Fruit fly (Drosophila melanogaster): Measurements from ENCODE around the gene NUCB1.

Gene NUCB1

DNA sequence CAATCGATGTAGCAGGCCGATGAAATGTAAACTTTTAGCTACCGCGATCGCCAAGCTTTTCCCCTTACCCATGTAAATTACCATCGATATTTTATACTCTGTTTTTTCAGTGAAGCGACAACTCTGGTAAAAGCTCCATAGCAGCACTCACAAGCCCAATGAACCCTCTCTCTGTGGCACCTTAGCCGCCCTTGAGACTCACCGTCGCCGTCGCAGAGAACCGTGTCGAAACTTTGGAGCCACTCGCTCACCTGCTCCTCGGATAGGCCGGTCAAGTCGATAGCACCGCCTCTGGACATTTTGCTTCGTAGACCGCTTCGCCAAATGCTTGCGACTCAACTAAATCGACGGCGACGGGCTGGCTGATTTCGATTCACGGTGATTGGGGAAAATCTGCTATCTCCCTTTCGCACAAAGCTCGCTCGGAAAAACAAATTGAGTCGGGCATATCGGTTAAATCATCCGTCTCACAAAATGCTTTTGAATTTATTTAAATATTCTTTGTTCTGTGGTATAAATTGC is 39.1 kb upstream of the NUCB1 start, which contains the start of gene CG5577 (continued):
- no peak for TF ChIP-seq CG15336 (GFP tag; IDR thresholded peaks at IDR 0.05)
- no peak for TF ChIP-seq Ets21C (GFP tag; optimal IDR thresholded peaks at IDR 0.05)
- TF ChIP-seq CG10631 (GFP tag; optimal IDR thresholded peaks at IDR 0.05): no peak
- no peak for TF ChIP-seq Lpt (GFP tag; optimal IDR thresholded peaks at IDR 0.05)
- no peak for TF ChIP-seq Hr39 (GFP tag; optimal IDR thresholded peaks at IDR 0.05)
- no peak for TF ChIP-seq Smox (GFP tag; optimal IDR thresholded peaks at IDR 0.05)
- TF ChIP-seq dsx (GFP tag; optimal IDR thresholded peaks at IDR 0.05; ENCODE audit: poor library complexity, severe bottlenecking): no peak
- no peak for TF ChIP-seq CG6276 (GFP tag; optimal IDR thresholded peaks at IDR 0.05)
- TF ChIP-seq fd59A (GFP tag; optimal IDR thresholded peaks at IDR 0.05): no peak
- peak; percentile 48 for TF ChIP-seq Sox102F (GFP tag; optimal IDR thresholded peaks at IDR 0.05)
- no peak for TF ChIP-seq CG8119 (GFP tag; IDR thresholded peaks at IDR 0.05)
- no peak for TF ChIP-seq CG11902 (GFP tag; optimal IDR thresholded peaks at IDR 0.05)
- TF ChIP-seq Ets96B (tag; optimal IDR thresholded peaks at IDR 0.05): no peak
- no peak for TF ChIP-seq CG9139 (GFP tag; optimal IDR thresholded peaks at IDR 0.05)
- peak; percentile 8 for TF ChIP-seq CG8632 (GFP tag; optimal IDR thresholded peaks at IDR 0.05)
- no peak for TF ChIP-seq spab (GFP tag; optimal IDR thresholded peaks at IDR 0.05)
- TF ChIP-seq Blimp-1 (GFP tag; optimal IDR thresholded peaks at IDR 0.05): no peak
- no peak; the same call in 1 of the 3 replicates for TF ChIP-seq CG6163 (GFP tag; IDR thresholded peaks at IDR 0.05)

dm6 chr3L:17835074-17835473 is 33.0 kb upstream of the NUCB1 start, which contains the start of gene CG32189:
TSS of gene CG32189 (minus strand) at chr3L:17835174.
- TF ChIP-seq Hr4 (GFP tag; optimal IDR thresholded peaks at IDR 0.05): no peak
- TF ChIP-seq CG34406 (GFP tag; optimal IDR thresholded peaks at IDR 0.05): no peak
- TF ChIP-seq Ets21C (GFP tag; optimal IDR thresholded peaks at IDR 0.05): no peak
- no peak for TF ChIP-seq Blimp-1 (GFP tag; optimal IDR thresholded peaks at IDR 0.05)
- no peak for TF ChIP-seq acj6 (GFP tag; optimal IDR thresholded peaks at IDR 0.05)
- no peak for TF ChIP-seq CG31627 (GFP tag; optimal IDR thresholded peaks at IDR 0.05)
- TF ChIP-seq CG6792 (GFP tag; optimal IDR thresholded peaks at IDR 0.05): no peak

- TF ChIP-seq CG11902 (GFP tag; optimal IDR thresholded peaks at IDR 0.05) (no peak), CG11294 (GFP tag; IDR thresholded peaks at IDR 0.05) (no peak), pdm3 (GFP tag; optimal IDR thresholded peaks at IDR 0.05) (no peak), Blimp-1 (GFP tag; optimal IDR thresholded peaks at IDR 0.05) (no peak), OdsH (GFP tag; optimal IDR thresholded peaks at IDR 0.05) (no peak), ss (GFP tag; optimal IDR thresholded peaks at IDR 0.05) (no peak), CG16779 (tag; optimal IDR thresholded peaks at IDR 0.05) (no peak), achi (GFP tag; optimal IDR thresholded peaks at IDR 0.05) (no peak), dac (GFP tag; optimal IDR thresholded peaks at IDR 0.05) (no peak), svp (GFP tag) (no peak), CG10631 (GFP tag; optimal IDR thresholded peaks at IDR 0.05) (no peak), Ets21C (GFP tag; optimal IDR thresholded peaks at IDR 0.05) (no peak)
Observed at dm6 chr3L:17833525-17833924, 31.4 kb upstream of the NUCB1 start, which contains the start of gene CG32188. TSS of gene CG32188 (minus strand) at chr3L:17833625.

DNA sequence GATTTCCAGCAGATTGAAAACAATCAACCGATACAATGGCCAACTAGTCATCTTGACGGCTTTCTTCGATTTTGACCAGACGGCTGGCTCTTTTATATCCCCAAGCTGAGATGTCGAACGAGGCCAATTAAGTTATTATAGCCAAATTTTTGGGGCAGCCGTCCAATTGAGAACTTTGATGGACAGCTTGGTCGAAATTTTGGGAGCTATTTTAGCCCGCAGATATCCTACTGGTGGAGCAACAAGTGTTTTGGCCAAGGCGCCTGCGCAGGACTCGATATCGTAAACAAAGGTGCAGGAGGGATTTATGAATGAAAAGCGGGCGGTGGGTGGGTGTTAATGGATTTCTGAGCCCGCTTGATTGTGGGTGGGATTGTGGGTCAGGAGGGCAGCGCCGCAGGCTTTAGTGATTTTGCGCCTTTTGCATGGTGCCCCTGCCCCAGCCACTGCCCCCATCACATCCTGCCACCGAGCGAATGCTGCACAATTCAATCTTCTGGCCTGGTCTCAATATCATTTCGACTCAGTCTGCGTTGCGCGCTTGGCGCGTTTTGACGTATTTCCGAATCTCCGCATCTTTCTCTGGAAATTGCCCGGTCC is 20.8 kb upstream of the NUCB1 start, which contains the start of the genes Ir75c and Grd:
Gene Ir75c, minus strand, starts transcription at position 51 of the 600 bp plus-strand sequence.
Gene Grd, plus strand, starts transcription at position 550 of the 600 bp plus-strand sequence.
- TF ChIP-seq Lpt (GFP tag; optimal IDR thresholded peaks at IDR 0.05) (no peak), Hr39 (GFP tag; optimal IDR thresholded peaks at IDR 0.05) (no peak), achi (GFP tag; optimal IDR thresholded peaks at IDR 0.05) (no peak), svp (GFP tag) (no peak), OdsH (GFP tag; optimal IDR thresholded peaks at IDR 0.05) (no peak)

DNA sequence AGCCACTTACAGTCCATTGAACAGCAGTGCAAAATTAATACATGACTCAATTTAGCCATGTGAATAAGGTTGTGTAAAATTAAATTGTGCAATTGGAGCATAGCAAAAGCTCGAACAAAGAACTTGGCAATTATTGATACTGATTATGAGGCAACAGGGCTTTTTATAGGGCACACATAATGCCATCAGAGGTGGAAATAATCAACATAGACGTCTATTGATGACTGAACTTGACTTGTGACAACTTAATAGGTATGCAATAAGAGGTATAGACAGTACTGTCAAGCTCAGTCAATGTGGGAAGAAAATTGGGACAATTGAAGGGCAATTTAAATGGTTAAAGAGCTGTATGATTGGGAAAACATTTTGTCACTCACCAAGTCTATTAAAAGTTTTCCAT is 18.0 kb upstream of the NUCB1 start, which contains the start of gene Ir75b:
Gene Ir75b, minus strand, starts transcription at position 101 of the 400 bp plus-strand sequence.
- TF ChIP-seq achi (GFP tag; optimal IDR thresholded peaks at IDR 0.05): no peak
- no peak for TF ChIP-seq CG10631 (GFP tag; optimal IDR thresholded peaks at IDR 0.05)
- TF ChIP-seq CG6854 (GFP tag; optimal IDR thresholded peaks at IDR 0.05): no peak
- TF ChIP-seq CG6808 (GFP tag; optimal IDR thresholded peaks at IDR 0.05): no peak
- TF ChIP-seq CG8319 (GFP tag; optimal IDR thresholded peaks at IDR 0.05): no peak
- no peak for TF ChIP-seq Lpt (GFP tag; optimal IDR thresholded peaks at IDR 0.05)
